Worm (Caenorhabditis elegans): ENCODE results near the gene nono-1.

nono-1 gene

ce11 chrIII:5930659-5931058 lies 27.4 kb downstream of the nono-1 start:
- no peak for TF ChIP-seq snpc-4 (GFP tag; optimal IDR thresholded peaks at IDR 0.05)
- TF ChIP-seq snpc-4 (tag; optimal IDR thresholded peaks at IDR 0.05), result no peak
- no peak for TF ChIP-seq B0336.3 (GFP tag; IDR thresholded peaks at IDR 0.05)
- TF ChIP-seq F22D6.2 (tag; optimal IDR thresholded peaks at IDR 0.05), result no peak

ce11 chrIII:5925724-5926123 lies 32.3 kb downstream of the nono-1 start, which contains the start of the genes dnc-2 and bcl-7:
dnc-2 (minus strand) TSS chrIII:5925756.
bcl-7 (plus strand) TSS chrIII:5926086.
- no peak for TF ChIP-seq T07F8.4 (tag; optimal IDR thresholded peaks at IDR 0.05)
- no peak for TF ChIP-seq snpc-4 (GFP tag; optimal IDR thresholded peaks at IDR 0.05)
- TF ChIP-seq snpc-4 (tag; optimal IDR thresholded peaks at IDR 0.05), result peak in 1 of 4 experiments; percentile 37
- TF ChIP-seq D2030.7 (GFP tag; IDR thresholded peaks at IDR 0.05), result 0 out of 2 replicates have a peak, but pooled peaks have one; percentile 19
- TF ChIP-seq ztf-22 (GFP tag; optimal IDR thresholded peaks at IDR 0.05), result no peak
- TF ChIP-seq ztf-28 (GFP tag; IDR thresholded peaks at IDR 0.05), result no peak
- peak; percentile 32; the same call in 1 of the 2 replicates for TF ChIP-seq F33H1.4 (GFP tag; IDR thresholded peaks at IDR 0.05)
- TF ChIP-seq madf-3 (GFP tag; IDR thresholded peaks at IDR 0.05), result no peak
- TF ChIP-seq let-607 (tag; optimal IDR thresholded peaks at IDR 0.05), result no peak
- TF ChIP-seq cebp-1 (GFP tag; IDR thresholded peaks at IDR 0.05), result peak; percentile 79
- peak; percentile 96 for TF ChIP-seq cebp-1 (tag; optimal IDR thresholded peaks at IDR 0.05)
- no peak for TF ChIP-seq nfya-1 (tag; optimal IDR thresholded peaks at IDR 0.05; ENCODE audit: borderline replicate concordance, insufficient read depth)
- TF ChIP-seq lsl-1 (GFP tag; optimal IDR thresholded peaks at IDR 0.05), result peak; percentile 24
- peak in 1 of 3 experiments; percentile 6 for TF ChIP-seq lin-35 (GFP tag; optimal IDR thresholded peaks at IDR 0.05)
- peak; percentile 94 for TF ChIP-seq hmg-1.2 (GFP tag; IDR thresholded peaks at IDR 0.05)
- peak; percentile 82 for TF ChIP-seq mcd-1 (GFP tag; IDR thresholded peaks at IDR 0.05)
- no peak for TF ChIP-seq bed-2 (GFP tag; IDR thresholded peaks at IDR 0.05)
- TF ChIP-seq madf-6 (GFP tag; IDR thresholded peaks at IDR 0.05), result peak; percentile 60; the same call in 1 of the 2 replicates
- TF ChIP-seq ZK185.1 (tag; optimal IDR thresholded peaks at IDR 0.05; ENCODE audit: poor library complexity, severe bottlenecking), result peak; percentile 19
- no peak for TF ChIP-seq chd-7 (tag; optimal IDR thresholded peaks at IDR 0.05)
- TF ChIP-seq madf-8 (GFP tag; conservative IDR thresholded peaks at IDR 0.05), result 0 out of 2 replicates have a peak, but pooled peaks have one; percentile 13
- no peak for TF ChIP-seq somi-1 (GFP tag; optimal IDR thresholded peaks at IDR 0.05)
- TF ChIP-seq Y53F4B.3 (GFP tag; IDR thresholded peaks at IDR 0.05), result no peak
- TF ChIP-seq Y53G8AR.9 (GFP tag; conservative IDR thresholded peaks at IDR 0.05), result no peak

ce11 chrIII:5922236-5922635 lies 35.8 kb downstream of the nono-1 start:
- TF ChIP-seq dox-1 (GFP tag; IDR thresholded peaks at IDR 0.05), result no peak

ce11 chrIII:5921067-5921678 lies 36.9 kb downstream of the nono-1 start:
- peak; percentile 6 for TF ChIP-seq somi-1 (GFP tag; optimal IDR thresholded peaks at IDR 0.05)
- TF ChIP-seq lir-1 (GFP tag; conservative IDR thresholded peaks at IDR 0.05), result no peak
- peak; percentile 36 for TF ChIP-seq ztf-26 (tag; optimal IDR thresholded peaks at IDR 0.05)
- peak; percentile 0 for TF ChIP-seq lin-40 (tag; optimal IDR thresholded peaks at IDR 0.05)

- TF ChIP-seq cebp-1 (GFP tag; IDR thresholded peaks at IDR 0.05), result no peak
- TF ChIP-seq cebp-1 (tag; optimal IDR thresholded peaks at IDR 0.05), result peak; percentile 36
- TF ChIP-seq lsy-27 (tag; optimal IDR thresholded peaks at IDR 0.05; ENCODE audit: borderline replicate concordance, insufficient read depth), result no peak
- TF ChIP-seq tlf-1 (GFP tag; optimal IDR thresholded peaks at IDR 0.05), result no peak
- no peak for TF ChIP-seq pbrm-1 (GFP tag; IDR thresholded peaks at IDR 0.05)
- TF ChIP-seq dpl-1 (GFP tag; optimal IDR thresholded peaks at IDR 0.05), result no peak
- TF ChIP-seq F37B4.10 (GFP tag; IDR thresholded peaks at IDR 0.05), result no peak
- no peak for TF ChIP-seq nhr-120 (GFP tag; IDR thresholded peaks at IDR 0.05)
- TF ChIP-seq ztf-22 (GFP tag; optimal IDR thresholded peaks at IDR 0.05), result no peak
- no peak for TF ChIP-seq bed-1 (GFP tag; IDR thresholded peaks at IDR 0.05)
- TF ChIP-seq nfyb-1 (GFP tag; IDR thresholded peaks at IDR 0.05), result 0 out of 2 replicates have a peak, but pooled peaks have one; percentile 13
- TF ChIP-seq lin-35 (GFP tag; optimal IDR thresholded peaks at IDR 0.05), result no peak
- no peak for TF ChIP-seq K12H6.12 (tag; optimal IDR thresholded peaks at IDR 0.05)
- 0 out of 2 replicates have a peak, but pooled peaks have one; percentile 26 for TF ChIP-seq hsf-1 (GFP tag; IDR thresholded peaks at IDR 0.05)
These were observed 38.2 kb downstream of the nono-1 start, which contains the start of the genes tdo-2 and C28H8.2 for ce11 chrIII:5919799-5920387. tdo-2 (minus strand) TSS chrIII:5919955. C28H8.2 (plus strand) TSS chrIII:5920322.
